Worm (Caenorhabditis elegans) whole organism, midembryonic: ENCODE measurements around the gene C34F11.1.

Experiments used
- flt-1 ChIP-seq: fragments of 200-800 bp; sonication (Bioruptor generic); IDR thresholded peaks from 2 replicates; pipeline ENCODE4 v1.3.6; 2022; ENCODE audit warnings: missing genetic modification characterization, missing compliant biosample characterization
- klf-2 ChIP-seq: fragments of 200-800 bp; sonication (Bioruptor generic); conservative IDR thresholded peaks from 2 replicates; pipeline ENCODE4 v1.3.6; 2022; ENCODE audit warnings: missing genetic modification reagents, missing genetic modification characterization, missing compliant biosample characterization
- ref-1 ChIP-seq: fragments of 200-800 bp; sonication (Bioruptor generic); conservative IDR thresholded peaks from 2 replicates; pipeline ENCODE4 v1.3.6; 2022; ENCODE audit warnings: missing genetic modification reagents, missing genetic modification characterization, missing compliant biosample characterization
- ztf-29 ChIP-seq: fragments of 200-800 bp; sonication (Bioruptor generic); IDR thresholded peaks from 2 replicates; pipeline ENCODE4 v1.3.6; 2022; ENCODE audit warnings: missing genetic modification reagents, missing genetic modification characterization, missing compliant biosample characterization

DNA sequence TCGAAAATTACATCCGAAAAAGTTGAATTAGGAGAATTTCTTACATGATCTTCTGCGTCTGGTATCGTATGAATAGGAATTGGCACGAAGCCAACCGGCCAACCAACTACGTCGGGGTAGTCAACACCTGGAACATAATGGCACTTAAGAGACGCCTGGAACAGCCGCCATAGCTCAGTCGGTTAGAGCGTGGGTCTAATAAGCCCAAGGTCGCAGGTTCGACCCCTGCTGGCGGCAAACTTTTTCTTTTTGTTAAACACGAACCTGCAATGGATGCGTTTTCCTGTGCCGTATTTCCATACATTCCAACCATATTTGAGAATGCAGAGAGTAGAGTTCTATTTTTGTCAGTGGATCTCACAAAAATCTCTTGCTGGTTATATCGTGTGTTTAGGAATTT, 24.9 kb downstream of the C34F11.1 start:
- TF ChIP-seq ref-1 (0 out of 2 replicates have a peak, but pooled peaks have one; percentile 15), flt-1 (GFP tag; lab: Robert Waterston, UW) (peak; percentile 72), klf-2 (GFP tag; lab: Robert Waterston, UW) (no peak), ztf-29 (GFP tag; lab: Robert Waterston, UW) (peak; percentile 62; the same call in 1 of the 2 replicates)
